Worm (Caenorhabditis elegans) whole organism, L1 larva: ENCODE measurements around the gene papl-1.

Experiments used
- ama-1 ChIP-seq: fragments of 150-350 bp; optimal IDR thresholded peaks from 2 replicates; lab custom pipeline; 2014
- lin-13 ChIP-seq: fragments of 150-350 bp; optimal IDR thresholded peaks from 2 replicates; lab custom pipeline; 2014; ENCODE audit warnings: missing biosample characterization, missing genetic modification reagents, missing genetic modification characterization
- lin-15B ChIP-seq: fragments of 150-350 bp; sonication (generic microtip); optimal IDR thresholded peaks from 3 replicates; lab custom pipeline; 2014; ENCODE audit warnings: missing biosample characterization, missing genetic modification characterization
- nhr-12 ChIP-seq: sonication (generic microtip); optimal IDR thresholded peaks from 2 replicates; lab custom pipeline; 2017; ENCODE audit warnings: missing biosample characterization, missing genetic modification characterization
- nhr-84 ChIP-seq: sonication (generic microtip); optimal IDR thresholded peaks from 2 replicates; lab custom pipeline; 2017; ENCODE audit warnings: missing biosample characterization, missing genetic modification characterization
- pqm-1 ChIP-seq: sonication (generic microtip); optimal IDR thresholded peaks from 3 replicates; lab custom pipeline; 2017; ENCODE audit warnings: missing biosample characterization, missing genetic modification characterization
- skn-1 ChIP-seq: fragments of 150-350 bp; optimal IDR thresholded peaks from 2 replicates; lab custom pipeline; 2014; ENCODE audit warnings: missing biosample characterization, missing genetic modification characterization
- tlp-1 ChIP-seq: fragments of 150-350 bp; optimal IDR thresholded peaks from 2 replicates; lab custom pipeline; 2014; ENCODE audit warnings: missing biosample characterization, missing genetic modification characterization
- unc-62 ChIP-seq: fragments of 150-350 bp; optimal IDR thresholded peaks from 2 replicates; lab custom pipeline; 2014; ENCODE audit warnings: missing biosample characterization, missing genetic modification reagents, missing genetic modification characterization
- vab-15 ChIP-seq: sonication (generic microtip); optimal IDR thresholded peaks from 2 replicates; lab custom pipeline; 2017; ENCODE audit warnings: missing genotype, mild to moderate bottlenecking, missing genetic modification characterization, missing compliant biosample characterization
- ztf-11 ChIP-seq, 2 experiments: sonication (generic microtip); optimal IDR thresholded peaks; 2 replicates each; lab custom pipeline; 2016 to 2017; ENCODE audit warnings: missing genetic modification characterization in 2 of 2, missing biosample characterization in 1 of 2, missing compliant biosample characterization in 1 of 2

- TF ChIP-seq tlp-1 (tag; lab: Kevin White, UChicago) (no peak), nhr-84 (tag; lab: Kevin White, UChicago) (no peak), ama-1 (lab: Kevin White, UChicago) (no peak), pqm-1 (no peak), ztf-11 (tag; optimal IDR thresholded peaks at IDR 0.05; lab: Kevin White, UChicago) (no peak), nhr-12 (tag; lab: Kevin White, UChicago) (no peak), skn-1 (tag; lab: Kevin White, UChicago) (no peak), lin-15B (tag; lab: Kevin White, UChicago) (no peak), unc-62 (GFP tag; lab: Kevin White, UChicago) (no peak), lin-13 (GFP tag; lab: Kevin White, UChicago) (no peak), vab-15 (tag; lab: Kevin White, UChicago) (no peak)
Observed at ce11 chrV:12752407-12752806, 7.2 kb downstream of the papl-1 start, which contains the start of gene C15C8.8.
